Fruit fly (Drosophila melanogaster) whole organism, adult: Measurements from ENCODE around the gene CG14110.

Experiments used
- CG12768 ChIP-seq: fragments of 200-800 bp; sonication (Bioruptor generic); optimal IDR thresholded peaks from 2 replicates; lab custom pipeline; 2017; ENCODE audit warnings: missing biosample characterization, missing genetic modification characterization, mild to moderate bottlenecking, moderate library complexity, missing genetic modification reagents
- CG5204 ChIP-seq: fragments of 200-800 bp; sonication (Bioruptor generic); optimal IDR thresholded peaks from 2 replicates; lab custom pipeline; 2016; ENCODE audit warnings: missing biosample characterization, missing genetic modification characterization
- Hr96 ChIP-seq: fragments of 200-800 bp; sonication (Bioruptor generic); optimal IDR thresholded peaks from 2 replicates; lab custom pipeline; 2016; ENCODE audit warnings: missing biosample characterization, missing genetic modification characterization
- Mnt ChIP-seq: fragments of 200-800 bp; sonication (Bioruptor generic); optimal IDR thresholded peaks from 2 replicates; lab custom pipeline; 2016; ENCODE audit warnings: missing biosample characterization, mild to moderate bottlenecking, missing genetic modification characterization
- kay ChIP-seq: fragments of 200-800 bp; sonication (Bioruptor generic); peaks from one replicate; lab custom pipeline; 2016; ENCODE audit warnings: missing biosample characterization, missing genetic modification characterization, borderline replicate concordance
- toe ChIP-seq: fragments of 200-800 bp; sonication (Bioruptor generic); optimal IDR thresholded peaks from 2 replicates; lab custom pipeline; 2016; ENCODE audit warnings: missing biosample characterization, missing genetic modification characterization

DNA sequence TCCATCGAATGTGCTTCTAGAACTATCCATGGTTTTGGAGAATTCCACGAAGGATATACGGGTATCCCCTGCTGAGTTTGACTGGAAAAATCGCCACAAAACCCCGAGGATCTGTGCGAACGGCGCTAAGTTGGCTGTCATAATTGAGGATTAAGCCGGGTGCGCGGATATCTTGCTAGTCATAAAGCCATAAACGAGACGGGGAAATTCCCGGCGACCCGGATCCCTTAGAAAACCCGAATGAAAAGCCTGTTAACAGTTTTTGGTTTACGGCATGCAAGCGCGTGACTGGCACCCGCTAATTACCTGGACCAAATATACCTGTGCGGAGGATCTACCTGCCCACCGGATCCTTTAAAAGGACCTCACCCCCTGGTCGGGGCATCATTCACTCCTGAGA is 6.4 kb upstream of the CG14110 start, which contains the start of gene SNCF:
- TF ChIP-seq CG12768 (no peak), Hr96 (GFP tag; lab: Kevin White, UChicago) (no peak), CG5204 (no peak), Mnt (no peak), toe (no peak), kay (GFP tag; lab: Kevin White, UChicago) (no peak)
